Fruit fly (Drosophila melanogaster) whole organism, embryonic: ENCODE data around the gene CG15629.

ENCODE experiments used
- Ada2b ChIP-seq: fragments of 200-800 bp; sonication (Bioruptor generic); IDR thresholded peaks from 2 replicates; pipeline ENCODE4 v1.3.6; 2022; ENCODE audit warnings: missing biosample characterization, missing genetic modification characterization
- B-H2 ChIP-seq: fragments of 200-800 bp; sonication (Bioruptor generic); optimal IDR thresholded peaks from 2 replicates; lab custom pipeline; 2018; ENCODE audit warnings: missing biosample characterization, mild to moderate bottlenecking, missing genetic modification characterization
- Bdp1 ChIP-seq: fragments of 200-800 bp; sonication (Bioruptor generic); optimal IDR thresholded peaks from 3 replicates; lab custom pipeline; 2016; ENCODE audit warnings: missing biosample characterization, missing genetic modification characterization
- CG10147 ChIP-seq: fragments of 200-800 bp; sonication (Bioruptor generic); optimal IDR thresholded peaks from 2 replicates; lab custom pipeline; 2019; ENCODE audit warnings: missing biosample characterization, mild to moderate bottlenecking, missing genetic modification characterization, moderate library complexity
- CG11247 ChIP-seq: fragments of 200-800 bp; sonication (Bioruptor generic); IDR thresholded peaks from 2 replicates; pipeline ENCODE4 v1.3.6; 2022; ENCODE audit warnings: missing biosample characterization, missing genetic modification characterization
- CG11504 ChIP-seq: fragments of 200-800 bp; sonication (Bioruptor generic); optimal IDR thresholded peaks from 3 replicates; lab custom pipeline; 2019; ENCODE audit warnings: missing biosample characterization, mild to moderate bottlenecking, missing genetic modification characterization, moderate library complexity
- CG12104 ChIP-seq: fragments of 200-800 bp; sonication (Bioruptor generic); optimal IDR thresholded peaks from 3 replicates; lab custom pipeline; 2016; ENCODE audit warnings: missing biosample characterization, missing genetic modification characterization
- CG14441 ChIP-seq: fragments of 200-800 bp; sonication (Bioruptor generic); IDR thresholded peaks from 2 replicates; pipeline ENCODE4 v1.3.6; 2022; ENCODE audit warnings: missing biosample characterization, missing genetic modification characterization
- CG14667 ChIP-seq: fragments of 200-800 bp; sonication (Bioruptor generic); IDR thresholded peaks from 2 replicates; pipeline ENCODE4 v1.3.6; 2022; ENCODE audit warnings: missing biosample characterization, missing genetic modification characterization
- CG1602 ChIP-seq: fragments of 200-800 bp; sonication (Bioruptor generic); optimal IDR thresholded peaks from 3 replicates; lab custom pipeline; 2016; ENCODE audit warnings: missing biosample characterization, missing genetic modification characterization
- CG17612 ChIP-seq: fragments of 200-800 bp; sonication (Bioruptor generic); IDR thresholded peaks from 2 replicates; pipeline ENCODE4 v1.3.6; 2022; ENCODE audit warnings: missing biosample characterization, missing genetic modification characterization
- CG17912 ChIP-seq: fragments of 200-800 bp; sonication (Bioruptor generic); optimal IDR thresholded peaks from 2 replicates; lab custom pipeline; 2018; ENCODE audit warnings: missing biosample characterization, mild to moderate bottlenecking, missing genetic modification characterization
- CG18011 ChIP-seq: fragments of 200-800 bp; sonication (Bioruptor generic); optimal IDR thresholded peaks from 2 replicates; lab custom pipeline; 2017; ENCODE audit warnings: missing biosample characterization, missing genetic modification characterization, mild to moderate bottlenecking, moderate library complexity, missing genotype
- CG18764 ChIP-seq: fragments of 200-800 bp; sonication (Bioruptor generic); optimal IDR thresholded peaks from 3 replicates; lab custom pipeline; 2016; ENCODE audit warnings: missing biosample characterization, missing genetic modification characterization
- CG2678 ChIP-seq: fragments of 200-800 bp; sonication (Bioruptor generic); optimal IDR thresholded peaks from 3 replicates; lab custom pipeline; 2019; ENCODE audit warnings: missing biosample characterization, mild to moderate bottlenecking, missing genetic modification characterization, moderate library complexity
- CG34376 ChIP-seq: fragments of 200-800 bp; sonication (Bioruptor generic); optimal IDR thresholded peaks from 2 replicates; lab custom pipeline; 2018; ENCODE audit warnings: missing biosample characterization, mild to moderate bottlenecking, missing genetic modification characterization
- CG3995 ChIP-seq: fragments of 200-800 bp; sonication (Bioruptor generic); optimal IDR thresholded peaks from 3 replicates; lab custom pipeline; 2016; ENCODE audit warnings: missing biosample characterization, missing genetic modification characterization
- CG7963 ChIP-seq: fragments of 200-800 bp; sonication (Bioruptor generic); IDR thresholded peaks from 3 replicates; pipeline ENCODE4 v1.3.6; 2022; ENCODE audit warnings: missing biosample characterization, missing genetic modification characterization; ENCODE audit not compliant: partially characterized antibody
- CG8924 ChIP-seq: fragments of 200-800 bp; optimal IDR thresholded peaks from 3 replicates; lab custom pipeline; 2019; ENCODE audit warnings: missing biosample characterization, mild to moderate bottlenecking, missing genetic modification characterization, moderate library complexity
- CG9609 ChIP-seq: fragments of 200-800 bp; sonication (Bioruptor generic); optimal IDR thresholded peaks from 3 replicates; lab custom pipeline; 2016; ENCODE audit warnings: missing biosample characterization, missing genetic modification characterization
- CG9932 ChIP-seq: fragments of 200-800 bp; sonication (Bioruptor generic); IDR thresholded peaks from 2 replicates; pipeline ENCODE4 v1.3.6; 2022; ENCODE audit warnings: missing biosample characterization, missing genetic modification characterization
- CTCF ChIP-seq: fragments of 200-800 bp; sonication (Bioruptor generic); optimal IDR thresholded peaks from 2 replicates; lab custom pipeline; 2017; ENCODE audit warnings: missing biosample characterization, mild to moderate bottlenecking, missing genetic modification characterization, moderate library complexity
- Deaf1 ChIP-seq: fragments of 200-800 bp; optimal IDR thresholded peaks from 3 replicates; lab custom pipeline; 2019; ENCODE audit warnings: missing biosample characterization, mild to moderate bottlenecking, missing genetic modification characterization, moderate library complexity
- Eip74EF ChIP-seq, 2 experiments: fragments of 200-800 bp in 1 of 2; fragments of >200 bp in 1 of 2; sonication (Bioruptor generic) in 1 of 2; optimal IDR thresholded peaks; 2 replicates each; lab custom pipeline; 2017 to 2019; ENCODE audit warnings: missing biosample characterization in 2 of 2, missing genetic modification characterization in 2 of 2, mild to moderate bottlenecking in 1 of 2, moderate library complexity in 1 of 2
- Gsc ChIP-seq: fragments of 200-800 bp; sonication (Bioruptor generic); IDR thresholded peaks from 2 replicates; pipeline ENCODE4 v1.3.6; 2022; ENCODE audit warnings: missing biosample characterization, missing genetic modification characterization
- HmgD ChIP-seq: fragments of 200-800 bp; sonication (Bioruptor generic); optimal IDR thresholded peaks from 3 replicates; lab custom pipeline; 2016; ENCODE audit warnings: missing biosample characterization, missing genetic modification characterization
- Kr ChIP-seq: fragments of 200-800 bp; sonication (Bioruptor generic); optimal IDR thresholded peaks from 2 replicates; lab custom pipeline; 2017; ENCODE audit warnings: missing biosample characterization, mild to moderate bottlenecking, missing genetic modification characterization
- NC2β ChIP-seq: fragments of 200-800 bp; sonication (Bioruptor generic); optimal IDR thresholded peaks from 2 replicates; lab custom pipeline; 2016; ENCODE audit warnings: missing biosample characterization, missing genetic modification characterization
- NFAT ChIP-seq: fragments of 200-800 bp; sonication (Bioruptor generic); IDR thresholded peaks from 2 replicates; pipeline ENCODE4 v1.3.6; 2022; ENCODE audit warnings: missing biosample characterization, missing genetic modification characterization
- Six4 ChIP-seq: fragments of 200-800 bp; sonication (Bioruptor generic); optimal IDR thresholded peaks from 2 replicates; lab custom pipeline; 2016; ENCODE audit warnings: missing biosample characterization, missing genetic modification characterization
- Spps ChIP-seq: fragments of 200-800 bp; sonication (Bioruptor generic); optimal IDR thresholded peaks from 2 replicates; lab custom pipeline; 2018; ENCODE audit warnings: missing biosample characterization, mild to moderate bottlenecking, missing genetic modification characterization
- Trl ChIP-seq, 3 experiments: fragments of >200 bp in 2 of 3; fragments of 200-800 bp in 1 of 3; sonication (Bioruptor generic) in 1 of 3; optimal IDR thresholded peaks; 2 replicates in 1 of 3; 3 replicates in 2 of 3; lab custom pipeline; 2016 to 2017; ENCODE audit warnings: missing biosample characterization in 1 of 3, missing genetic modification characterization in 1 of 3
- amos ChIP-seq: fragments of 200-800 bp; sonication (Bioruptor generic); IDR thresholded peaks from 2 replicates; pipeline ENCODE4 v1.3.6; 2022; ENCODE audit warnings: missing biosample characterization, missing genetic modification characterization; ENCODE audit not compliant: partially characterized antibody
- bowl ChIP-seq: fragments of 200-800 bp; sonication (Bioruptor generic); IDR thresholded peaks from 2 replicates; pipeline ENCODE4 v1.3.6; 2022; ENCODE audit warnings: missing biosample characterization, missing genetic modification characterization
- chinmo ChIP-seq: fragments of 200-800 bp; sonication (Bioruptor generic); IDR thresholded peaks from 4 replicates; pipeline ENCODE4 v1.3.6; 2022; ENCODE audit warnings: missing biosample characterization, missing genetic modification characterization; ENCODE audit not compliant: partially characterized antibody
- crol ChIP-seq: fragments of 200-800 bp; sonication (Bioruptor generic); IDR thresholded peaks from 2 replicates; pipeline ENCODE4 v1.3.6; 2022; ENCODE audit warnings: missing biosample characterization, missing genetic modification characterization
- en ChIP-seq: fragments of 200-800 bp; sonication (Bioruptor generic); optimal IDR thresholded peaks from 2 replicates; lab custom pipeline; 2016; ENCODE audit warnings: missing biosample characterization, missing genetic modification characterization
- fd64A ChIP-seq: fragments of 200-800 bp; sonication (Bioruptor generic); optimal IDR thresholded peaks from 3 replicates; lab custom pipeline; 2018; ENCODE audit warnings: missing biosample characterization, mild to moderate bottlenecking, missing genetic modification characterization
- ftz-f1 ChIP-seq: fragments of 200-800 bp; sonication (Bioruptor generic); optimal IDR thresholded peaks from 2 replicates; lab custom pipeline; 2016; ENCODE audit warnings: missing biosample characterization, missing genetic modification characterization
- gcm ChIP-seq: fragments of 200-800 bp; sonication (Bioruptor generic); optimal IDR thresholded peaks from 2 replicates; lab custom pipeline; 2019; ENCODE audit warnings: missing biosample characterization, mild to moderate bottlenecking, missing genetic modification characterization, moderate library complexity
- lilli ChIP-seq: fragments of 200-800 bp; sonication (Bioruptor generic); optimal IDR thresholded peaks from 3 replicates; lab custom pipeline; 2016; ENCODE audit warnings: missing biosample characterization, missing genetic modification characterization
- maf-S ChIP-seq: fragments of 200-800 bp; sonication (Bioruptor generic); optimal IDR thresholded peaks from 2 replicates; lab custom pipeline; 2016; ENCODE audit warnings: missing biosample characterization, missing genetic modification characterization
- nmo ChIP-seq: fragments of 200-800 bp; sonication (Bioruptor generic); optimal IDR thresholded peaks from 2 replicates; lab custom pipeline; 2018; ENCODE audit warnings: missing biosample characterization, mild to moderate bottlenecking, missing genetic modification characterization, moderate library complexity
- nom ChIP-seq: fragments of 200-800 bp; sonication (Bioruptor generic); optimal IDR thresholded peaks from 2 replicates; lab custom pipeline; 2017; ENCODE audit warnings: missing biosample characterization, missing genetic modification characterization, mild to moderate bottlenecking, moderate library complexity, missing genetic modification reagents
- oc ChIP-seq: fragments of 200-800 bp; sonication (Bioruptor generic); optimal IDR thresholded peaks from 2 replicates; lab custom pipeline; 2018; ENCODE audit warnings: missing biosample characterization, mild to moderate bottlenecking, missing genetic modification characterization, moderate library complexity
- pita ChIP-seq: fragments of 200-800 bp; sonication (Bioruptor generic); optimal IDR thresholded peaks from 2 replicates; lab custom pipeline; 2017; ENCODE audit warnings: missing biosample characterization, mild to moderate bottlenecking, missing genetic modification characterization
- pum ChIP-seq: fragments of 200-800 bp; sonication (Bioruptor generic); optimal IDR thresholded peaks from 2 replicates; lab custom pipeline; 2016; ENCODE audit warnings: missing biosample characterization, missing genetic modification characterization
- rib ChIP-seq: fragments of 200-800 bp; sonication (Bioruptor generic); IDR thresholded peaks from 2 replicates; pipeline ENCODE4 v1.3.6; 2022; ENCODE audit warnings: missing biosample characterization, missing genetic modification characterization
- scrt ChIP-seq: fragments of 200-800 bp; sonication (Bioruptor generic); optimal IDR thresholded peaks from 2 replicates; lab custom pipeline; 2018; ENCODE audit warnings: missing biosample characterization, mild to moderate bottlenecking, missing genetic modification characterization, moderate library complexity
- so ChIP-seq: fragments of 200-800 bp; sonication (Bioruptor generic); IDR thresholded peaks from 3 replicates; pipeline ENCODE4 v1.3.6; 2022; ENCODE audit warnings: missing biosample characterization, missing genetic modification characterization
- tio ChIP-seq: fragments of 200-800 bp; sonication (Bioruptor generic); optimal IDR thresholded peaks from 2 replicates; lab custom pipeline; 2017; ENCODE audit warnings: missing biosample characterization, missing genetic modification characterization, inconsistent platforms
- zfh2 ChIP-seq: fragments of 200-800 bp; sonication (Bioruptor generic); optimal IDR thresholded peaks from 2 replicates; lab custom pipeline; 2016; ENCODE audit warnings: missing biosample characterization, missing genetic modification characterization

CG15629 gene

DNA sequence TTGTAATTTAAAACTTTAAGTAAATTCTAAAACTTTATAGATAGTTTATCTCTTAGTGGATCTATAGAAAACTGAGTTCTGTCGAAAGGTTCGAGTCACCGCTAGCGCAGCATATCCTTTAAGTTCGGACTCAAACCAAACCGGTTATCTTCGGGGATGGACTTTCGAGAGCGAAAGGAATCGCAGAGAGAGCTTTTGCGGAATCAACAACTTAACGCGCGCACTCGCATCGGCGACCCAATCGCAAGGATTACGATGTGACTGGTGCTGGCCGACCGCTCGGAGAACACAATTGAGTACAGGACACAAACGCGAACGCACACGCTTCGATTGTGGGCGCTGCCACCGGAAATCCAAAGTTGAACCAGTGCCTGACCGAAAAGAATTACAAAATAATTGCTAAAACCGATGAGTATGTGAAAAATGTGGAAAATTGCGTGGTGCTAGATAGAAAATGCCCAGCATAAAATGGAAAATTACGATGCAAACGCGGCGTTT, 39.8 kb downstream of the CG15629 start, which contains the start of gene smog (continued):
- TF ChIP-seq CG18011 (GFP tag; lab: Kevin White, UChicago) = no peak
- no peak for TF ChIP-seq oc
- no peak for TF ChIP-seq CG1602 (GFP tag; lab: Kevin White, UChicago)
- TF ChIP-seq CG9609 (GFP tag; lab: Kevin White, UChicago) = no peak
- no peak for TF ChIP-seq bowl (GFP tag; lab: Robert Waterston, UW)
- TF ChIP-seq Gsc (GFP tag; lab: Robert Waterston, UW) = no peak
- TF ChIP-seq HmgD (GFP tag; lab: Kevin White, UChicago) = no peak
- no peak for TF ChIP-seq Spps (tag; lab: Kevin White, UChicago)
- no peak for TF ChIP-seq lilli
- no peak for TF ChIP-seq rib (GFP tag; lab: Robert Waterston, UW)
- TF ChIP-seq CG18764 (GFP tag; lab: Kevin White, UChicago) = no peak
- TF ChIP-seq CG3995 = no peak
- peak; percentile 43 for TF ChIP-seq CTCF
- TF ChIP-seq CG11504 = no peak
- TF ChIP-seq maf-S (GFP tag; lab: Kevin White, UChicago) = no peak
- no peak for TF ChIP-seq Six4 (GFP tag; lab: Kevin White, UChicago)
- no peak for TF ChIP-seq chinmo (GFP tag; lab: Robert Waterston, UW)
- peak in 1 of 2 experiments; percentile 2 for TF ChIP-seq Trl (optimal IDR thresholded peaks at IDR 0.05; lab: Kevin White, UChicago)
- TF ChIP-seq Trl (GFP tag; optimal IDR thresholded peaks at IDR 0.05; lab: Kevin White, UChicago) = no peak
- no peak for TF ChIP-seq CG14441 (GFP tag; lab: Robert Waterston, UW)
- TF ChIP-seq so (GFP tag; lab: Robert Waterston, UW) = no peak
- no peak for TF ChIP-seq gcm (GFP tag; lab: Kevin White, UChicago)
- TF ChIP-seq CG12104 (GFP tag; lab: Kevin White, UChicago) = no peak
- no peak for TF ChIP-seq pum
- no peak for TF ChIP-seq tio
- peak; percentile 41 for TF ChIP-seq pita (GFP tag; lab: Kevin White, UChicago)
- no peak for TF ChIP-seq Eip74EF (GFP tag; optimal IDR thresholded peaks at IDR 0.05; lab: Kevin White, UChicago)
- no peak for TF ChIP-seq NFAT (GFP tag; lab: Robert Waterston, UW)
- TF ChIP-seq fd64A (GFP tag; lab: Kevin White, UChicago) = no peak
- no peak for TF ChIP-seq CG11247 (GFP tag; lab: Robert Waterston, UW)
- no peak for TF ChIP-seq en (GFP tag; lab: Kevin White, UChicago)
- no peak for TF ChIP-seq CG7963
- TF ChIP-seq CG17612 (GFP tag; lab: Robert Waterston, UW) = no peak
- TF ChIP-seq CG14667 = no peak
- TF ChIP-seq Deaf1 (tag; lab: Kevin White, UChicago) = peak; percentile 88
- TF ChIP-seq Ada2b (GFP tag; lab: Robert Waterston, UW) = no peak
- TF ChIP-seq amos (GFP tag; lab: Robert Waterston, UW) = 0 out of 2 replicates have a peak, but pooled peaks have one; percentile 5
- TF ChIP-seq CG8924 (tag; lab: Kevin White, UChicago) = no peak
- no peak for TF ChIP-seq nom (GFP tag; lab: Kevin White, UChicago)
- no peak for TF ChIP-seq CG34376 (GFP tag; lab: Kevin White, UChicago)
- no peak for TF ChIP-seq crol (GFP tag; lab: Robert Waterston, UW)
- TF ChIP-seq nmo (GFP tag; lab: Kevin White, UChicago) = no peak
- TF ChIP-seq zfh2 (GFP tag; lab: Kevin White, UChicago) = no peak
- TF ChIP-seq Bdp1 (GFP tag; lab: Kevin White, UChicago) = no peak
- peak; percentile 11 for TF ChIP-seq scrt (GFP tag; lab: Kevin White, UChicago)
- no peak for TF ChIP-seq NC2β
- TF ChIP-seq CG9932 = no peak
- no peak for TF ChIP-seq CG10147 (GFP tag; lab: Kevin White, UChicago)
- no peak for TF ChIP-seq Kr (GFP tag; lab: Kevin White, UChicago)
- no peak for TF ChIP-seq ftz-f1
- TF ChIP-seq CG2678 (tag; lab: Kevin White, UChicago) = no peak
- no peak for TF ChIP-seq CG17912
- TF ChIP-seq B-H2 (GFP tag; lab: Kevin White, UChicago) = no peak
